Fruit fly (Drosophila melanogaster) whole organism, embryonic: Measurements from ENCODE around the gene p24-1.

ENCODE experiments used
- ATbp ChIP-seq: fragments of 200-800 bp; sonication (Bioruptor generic); optimal IDR thresholded peaks from 2 replicates; lab custom pipeline; 2017; ENCODE audit warnings: missing biosample characterization, mild to moderate bottlenecking, missing genetic modification characterization, missing genetic modification reagents
- Atf3 ChIP-seq: fragments of 200-800 bp; sonication (Bioruptor generic); optimal IDR thresholded peaks from 3 replicates; lab custom pipeline; 2016; ENCODE audit warnings: missing biosample characterization, missing genetic modification characterization
- B-H1 ChIP-seq: fragments of 200-800 bp; sonication (Bioruptor generic); IDR thresholded peaks from 3 replicates; pipeline ENCODE4 v1.3.6; 2022; ENCODE audit warnings: missing biosample characterization, missing genetic modification characterization
- Blimp-1 ChIP-seq: fragments of 200-800 bp; sonication (Bioruptor generic); optimal IDR thresholded peaks from 3 replicates; lab custom pipeline; 2018; ENCODE audit warnings: missing biosample characterization, missing genetic modification characterization, mild to moderate bottlenecking, moderate library complexity, missing genetic modification reagents
- CG10321 ChIP-seq: fragments of 200-800 bp; sonication (Bioruptor generic); IDR thresholded peaks from 2 replicates; pipeline ENCODE4 v1.3.6; 2022; ENCODE audit warnings: missing biosample characterization, missing genetic modification characterization
- CG12219 ChIP-seq: fragments of 200-800 bp; sonication (Bioruptor generic); optimal IDR thresholded peaks from 3 replicates; lab custom pipeline; 2018; ENCODE audit warnings: missing biosample characterization, mild to moderate bottlenecking, missing genetic modification characterization
- CG14050 ChIP-seq: fragments of 200-800 bp; sonication (Bioruptor generic); IDR thresholded peaks from 3 replicates; pipeline ENCODE4 v1.3.6; 2022; ENCODE audit warnings: missing biosample characterization, missing genetic modification characterization
- CG15011 ChIP-seq: fragments of 200-800 bp; sonication (Bioruptor generic); optimal IDR thresholded peaks from 3 replicates; lab custom pipeline; 2018; ENCODE audit warnings: missing biosample characterization, mild to moderate bottlenecking, missing genetic modification characterization
- CG17361 ChIP-seq: fragments of 200-800 bp; sonication (Bioruptor generic); IDR thresholded peaks from 3 replicates; pipeline ENCODE4 v1.3.6; 2022; ENCODE audit warnings: missing biosample characterization, missing genetic modification characterization
- CG17802 ChIP-seq: fragments of 200-800 bp; sonication (Bioruptor generic); optimal IDR thresholded peaks from 2 replicates; lab custom pipeline; 2018; ENCODE audit warnings: missing biosample characterization, mild to moderate bottlenecking, missing genetic modification characterization, moderate library complexity
- CG18764 ChIP-seq: fragments of 200-800 bp; sonication (Bioruptor generic); optimal IDR thresholded peaks from 3 replicates; lab custom pipeline; 2016; ENCODE audit warnings: missing biosample characterization, missing genetic modification characterization
- CG2129 ChIP-seq: fragments of 200-800 bp; sonication (Bioruptor generic); IDR thresholded peaks from 2 replicates; pipeline ENCODE4 v1.3.6; 2022; ENCODE audit warnings: missing biosample characterization, missing genetic modification characterization; ENCODE audit not compliant: partially characterized antibody
- CG31224 ChIP-seq: fragments of 200-800 bp; sonication (Bioruptor generic); IDR thresholded peaks from 2 replicates; pipeline ENCODE4 v1.3.6; 2022; ENCODE audit warnings: missing biosample characterization, missing genetic modification characterization
- CG3281 ChIP-seq: fragments of 200-800 bp; sonication (Bioruptor generic); optimal IDR thresholded peaks from 3 replicates; lab custom pipeline; 2017; ENCODE audit warnings: missing biosample characterization, mild to moderate bottlenecking, missing genetic modification characterization
- CG3407 ChIP-seq: fragments of 200-800 bp; sonication (Bioruptor generic); optimal IDR thresholded peaks from 2 replicates; lab custom pipeline; 2018; ENCODE audit warnings: missing biosample characterization, mild to moderate bottlenecking, missing genetic modification characterization
- CG3838 ChIP-seq: fragments of 200-800 bp; sonication (Bioruptor generic); optimal IDR thresholded peaks from 3 replicates; lab custom pipeline; 2016; ENCODE audit warnings: missing biosample characterization, missing genetic modification characterization
- CG4328 ChIP-seq: fragments of 200-800 bp; sonication (Bioruptor generic); optimal IDR thresholded peaks from 3 replicates; lab custom pipeline; 2017; ENCODE audit warnings: missing biosample characterization, missing genetic modification reagents, missing genetic modification characterization
- CG8765 ChIP-seq: fragments of 200-800 bp; sonication (Bioruptor generic); IDR thresholded peaks from 2 replicates; pipeline ENCODE4 v1.3.6; 2022; ENCODE audit warnings: missing biosample characterization, missing genetic modification characterization
- CG9727 ChIP-seq: fragments of 200-800 bp; sonication (Bioruptor generic); optimal IDR thresholded peaks from 3 replicates; lab custom pipeline; 2017; ENCODE audit warnings: missing biosample characterization, mild to moderate bottlenecking, missing genetic modification characterization
- CHES-1-like ChIP-seq: fragments of 200-800 bp; sonication (Bioruptor generic); optimal IDR thresholded peaks from 2 replicates; lab custom pipeline; 2016; ENCODE audit warnings: missing biosample characterization, missing genetic modification characterization
- CkIIα-i1 ChIP-seq: fragments of 200-800 bp; sonication (Bioruptor generic); IDR thresholded peaks from 2 replicates; pipeline ENCODE4 v1.3.6; 2022; ENCODE audit warnings: missing biosample characterization, missing genetic modification characterization
- D19A ChIP-seq: fragments of 200-800 bp; optimal IDR thresholded peaks from 3 replicates; lab custom pipeline; 2019; ENCODE audit warnings: missing biosample characterization, mild to moderate bottlenecking, missing genetic modification characterization, moderate library complexity
- Drgx ChIP-seq: fragments of 200-800 bp; sonication (Bioruptor generic); IDR thresholded peaks from 2 replicates; pipeline ENCODE4 v1.3.6; 2022; ENCODE audit warnings: missing biosample characterization, missing genetic modification characterization
- Ets97D ChIP-seq: fragments of 200-800 bp; sonication (Bioruptor generic); optimal IDR thresholded peaks from 3 replicates; lab custom pipeline; 2016; ENCODE audit warnings: missing biosample characterization, missing genetic modification characterization
- HmgZ ChIP-seq: fragments of 200-800 bp; sonication (Bioruptor generic); optimal IDR thresholded peaks from 2 replicates; lab custom pipeline; 2018; ENCODE audit warnings: missing biosample characterization, mild to moderate bottlenecking, missing genetic modification characterization
- Lim3 ChIP-seq: fragments of 200-800 bp; sonication (Bioruptor generic); IDR thresholded peaks from 2 replicates; pipeline ENCODE4 v1.3.6; 2022; ENCODE audit warnings: missing biosample characterization, missing genetic modification characterization
- NC2α ChIP-seq: fragments of 200-800 bp; sonication (Bioruptor generic); optimal IDR thresholded peaks from 2 replicates; lab custom pipeline; 2016; ENCODE audit warnings: missing biosample characterization, missing genetic modification characterization
- Neu2 ChIP-seq: fragments of 200-800 bp; sonication (Bioruptor generic); optimal IDR thresholded peaks from 3 replicates; lab custom pipeline; 2016; ENCODE audit warnings: missing biosample characterization, missing genetic modification characterization, borderline replicate concordance
- Oaz ChIP-seq: fragments of 200-800 bp; sonication (Bioruptor generic); IDR thresholded peaks from 2 replicates; pipeline ENCODE4 v1.3.6; 2022; ENCODE audit warnings: missing biosample characterization, missing genetic modification characterization
- Opbp ChIP-seq: fragments of 200-800 bp; sonication (Bioruptor generic); IDR thresholded peaks from 3 replicates; pipeline ENCODE4 v1.3.6; 2022; ENCODE audit warnings: missing biosample characterization, missing genetic modification characterization; ENCODE audit not compliant: partially characterized antibody
- Pdp1 ChIP-seq, 2 experiments: fragments of 200-800 bp; sonication (Bioruptor generic); optimal IDR thresholded peaks; 3 replicates each; lab custom pipeline; 2016; ENCODE audit warnings: missing biosample characterization in 2 of 2, missing genetic modification characterization in 2 of 2, mild to moderate bottlenecking in 1 of 2, moderate library complexity in 1 of 2
- Sox102F ChIP-seq: fragments of 200-800 bp; sonication (Bioruptor generic); optimal IDR thresholded peaks from 2 replicates; lab custom pipeline; 2018; ENCODE audit warnings: missing biosample characterization, mild to moderate bottlenecking, missing genetic modification characterization, moderate library complexity
- YL-1 ChIP-seq: fragments of 200-800 bp; sonication (Bioruptor generic); optimal IDR thresholded peaks from 3 replicates; lab custom pipeline; 2017; ENCODE audit warnings: missing biosample characterization, mild to moderate bottlenecking, missing genetic modification characterization
- dmrt99B ChIP-seq: fragments of 200-800 bp; sonication (Bioruptor generic); optimal IDR thresholded peaks from 2 replicates; lab custom pipeline; 2018; ENCODE audit warnings: missing biosample characterization, mild to moderate bottlenecking, missing genetic modification characterization, moderate library complexity
- gt ChIP-seq: fragments of 200-800 bp; sonication (Bioruptor generic); IDR thresholded peaks from 2 replicates; pipeline ENCODE4 v1.3.6; 2022; ENCODE audit warnings: missing biosample characterization, missing genetic modification characterization
- klu ChIP-seq: fragments of 200-800 bp; sonication (Bioruptor generic); IDR thresholded peaks from 2 replicates; pipeline ENCODE4 v1.3.6; 2022; ENCODE audit warnings: missing biosample characterization, missing genetic modification characterization
- lov ChIP-seq, 2 experiments: fragments of 200-800 bp in 1 of 2; fragments of >200 bp in 1 of 2; sonication (Bioruptor generic) in 1 of 2; IDR thresholded peaks in 1 of 2; optimal IDR thresholded peaks in 1 of 2; 2 replicates in 1 of 2; 3 replicates in 1 of 2; pipeline versions ENCODE4 v1.3.6 to Lab custom; 2017 to 2022; ENCODE audit warnings: missing biosample characterization in 1 of 2, missing genetic modification characterization in 1 of 2
- pfk ChIP-seq: fragments of 200-800 bp; sonication (Bioruptor generic); optimal IDR thresholded peaks from 2 replicates; lab custom pipeline; 2018; ENCODE audit warnings: missing biosample characterization, mild to moderate bottlenecking, missing genetic modification characterization, moderate library complexity
- phol ChIP-seq: fragments of 200-800 bp; sonication (Bioruptor generic); optimal IDR thresholded peaks from 3 replicates; lab custom pipeline; 2018; ENCODE audit warnings: missing biosample characterization, mild to moderate bottlenecking, missing genetic modification characterization, moderate library complexity
- pita ChIP-seq: fragments of 200-800 bp; sonication (Bioruptor generic); optimal IDR thresholded peaks from 2 replicates; lab custom pipeline; 2017; ENCODE audit warnings: missing biosample characterization, mild to moderate bottlenecking, missing genetic modification characterization
- pum ChIP-seq: fragments of 200-800 bp; sonication (Bioruptor generic); optimal IDR thresholded peaks from 2 replicates; lab custom pipeline; 2016; ENCODE audit warnings: missing biosample characterization, missing genetic modification characterization
- salm ChIP-seq: fragments of 200-800 bp; sonication (Bioruptor generic); optimal IDR thresholded peaks from 2 replicates; lab custom pipeline; 2018; ENCODE audit warnings: missing biosample characterization, mild to moderate bottlenecking, missing genetic modification characterization
- sc ChIP-seq, 3 experiments: fragments of >200 bp in 2 of 3; fragments of 200-800 bp in 1 of 3; sonication (Bioruptor generic) in 1 of 3; optimal IDR thresholded peaks; 2 replicates in 2 of 3; 3 replicates in 1 of 3; lab custom pipeline; 2017; ENCODE audit warnings: mild to moderate bottlenecking in 1 of 3, missing biosample characterization in 1 of 3, missing genetic modification characterization in 1 of 3, missing genetic modification reagents in 1 of 3
- sens ChIP-seq: fragments of 200-800 bp; sonication (Bioruptor generic); peaks from one replicate; lab custom pipeline; 2016; ENCODE audit warnings: missing biosample characterization, missing genetic modification characterization
- seq ChIP-seq: fragments of 200-800 bp; sonication (Bioruptor generic); IDR thresholded peaks from 2 replicates; pipeline ENCODE4 v1.3.6; 2022; ENCODE audit warnings: missing biosample characterization, missing genetic modification characterization
- trh ChIP-seq: fragments of 200-800 bp; sonication (Bioruptor generic); optimal IDR thresholded peaks from 2 replicates; lab custom pipeline; 2016; ENCODE audit warnings: missing biosample characterization, missing genetic modification characterization
- wek ChIP-seq: fragments of 200-800 bp; sonication (Bioruptor generic); optimal IDR thresholded peaks from 3 replicates; lab custom pipeline; 2018; ENCODE audit warnings: missing biosample characterization, mild to moderate bottlenecking, missing genetic modification characterization, moderate library complexity
- zfh1 ChIP-seq: fragments of 200-800 bp; sonication (Bioruptor generic); IDR thresholded peaks from 3 replicates; pipeline ENCODE4 v1.3.6; 2022; ENCODE audit warnings: missing biosample characterization, missing genetic modification characterization

Gene p24-1

dm6 chrX:11812828-11813227 is 39.5 kb downstream of the p24-1 start (continued):
- TF ChIP-seq pita (GFP tag; lab: Kevin White, UChicago) (no peak), Blimp-1 (GFP tag; lab: Kevin White, UChicago) (no peak), CG17802 (tag; lab: Kevin White, UChicago) (no peak), NC2α (GFP tag; lab: Kevin White, UChicago) (no peak), CG14050 (GFP tag; lab: Robert Waterston, UW) (no peak), pfk (GFP tag; lab: Kevin White, UChicago) (peak; percentile 5), Opbp (GFP tag; lab: Robert Waterston, UW) (no peak), D19A (tag; lab: Kevin White, UChicago) (no peak), Drgx (GFP tag; lab: Robert Waterston, UW) (no peak), Lim3 (GFP tag; lab: Robert Waterston, UW) (no peak), CG2129 (GFP tag; lab: Robert Waterston, UW) (no peak), YL-1 (GFP tag; lab: Kevin White, UChicago) (no peak), ATbp (GFP tag; lab: Kevin White, UChicago) (peak; percentile 25), gt (GFP tag; lab: Robert Waterston, UW) (no peak), Neu2 (GFP tag; lab: Kevin White, UChicago) (no peak), CG18764 (GFP tag; lab: Kevin White, UChicago) (no peak), B-H1 (GFP tag; lab: Robert Waterston, UW) (no peak), Pdp1 (GFP tag; optimal IDR thresholded peaks at IDR 0.05; lab: Kevin White, UChicago) (peak in 1 of 2 experiments; percentile 25), salm (no peak), sens (GFP tag; lab: Kevin White, UChicago) (peak; percentile 12), CkIIα-i1 (GFP tag; lab: Robert Waterston, UW) (no peak), CG3281 (GFP tag; lab: Kevin White, UChicago) (peak; percentile 30), pum (no peak), CHES-1-like (no peak), Oaz (GFP tag; lab: Robert Waterston, UW) (no peak), trh (GFP tag; lab: Kevin White, UChicago) (no peak), sc (optimal IDR thresholded peaks at IDR 0.05; lab: Kevin White, UChicago) (no peak), sc (GFP tag; optimal IDR thresholded peaks at IDR 0.05; lab: Kevin White, UChicago) (no peak), CG4328 (GFP tag; lab: Kevin White, UChicago) (peak; percentile 11)
- TF ChIP-seq, all 482 proteins: peak for 16

- peak; percentile 61 for TF ChIP-seq CG17361 (GFP tag; lab: Robert Waterston, UW)
- TF ChIP-seq Sox102F, result peak; percentile 25
- peak; percentile 66 for TF ChIP-seq CG3407 (GFP tag; lab: Kevin White, UChicago)
- TF ChIP-seq CG12219, result peak; percentile 23
- peak; percentile 71 for TF ChIP-seq wek (GFP tag; lab: Kevin White, UChicago)
- TF ChIP-seq CG3838 (GFP tag; lab: Kevin White, UChicago), result no peak
- no peak for TF ChIP-seq CG8765 (GFP tag; lab: Robert Waterston, UW)
- no peak for TF ChIP-seq lov (optimal IDR thresholded peaks at IDR 0.05; lab: Kevin White, UChicago)
- peak; percentile 47; the same call in 1 of the 3 replicates for TF ChIP-seq lov (GFP tag; IDR thresholded peaks at IDR 0.05; lab: Robert Waterston, UW)
- TF ChIP-seq CG9727 (GFP tag; lab: Kevin White, UChicago), result peak; percentile 26
- TF ChIP-seq dmrt99B (tag; lab: Kevin White, UChicago), result peak; percentile 16
- TF ChIP-seq Atf3 (GFP tag; lab: Kevin White, UChicago), result no peak
- no peak for TF ChIP-seq CG31224 (GFP tag; lab: Robert Waterston, UW)
- peak; percentile 37; the same call in 1 of the 3 replicates for TF ChIP-seq zfh1 (GFP tag; lab: Robert Waterston, UW)
- TF ChIP-seq Ets97D, result no peak
- TF ChIP-seq CG10321 (GFP tag; lab: Robert Waterston, UW), result no peak
- TF ChIP-seq klu (GFP tag; lab: Robert Waterston, UW), result no peak
- TF ChIP-seq phol (tag; lab: Kevin White, UChicago), result peak; percentile 12
- no peak for TF ChIP-seq HmgZ (tag; lab: Kevin White, UChicago)
- no peak for TF ChIP-seq CG15011 (GFP tag; lab: Kevin White, UChicago)
- no peak for TF ChIP-seq seq
Measured at dm6 chrX:11806867-11807747, 45.2 kb downstream of the p24-1 start, which contains the start of gene Hsc70-3. Gene Hsc70-3, minus strand, starts transcription at chrX:11807117.
